Fruit fly (Drosophila melanogaster): ENCODE measurements around the gene mRpL45.

mRpL45 gene

DNA sequence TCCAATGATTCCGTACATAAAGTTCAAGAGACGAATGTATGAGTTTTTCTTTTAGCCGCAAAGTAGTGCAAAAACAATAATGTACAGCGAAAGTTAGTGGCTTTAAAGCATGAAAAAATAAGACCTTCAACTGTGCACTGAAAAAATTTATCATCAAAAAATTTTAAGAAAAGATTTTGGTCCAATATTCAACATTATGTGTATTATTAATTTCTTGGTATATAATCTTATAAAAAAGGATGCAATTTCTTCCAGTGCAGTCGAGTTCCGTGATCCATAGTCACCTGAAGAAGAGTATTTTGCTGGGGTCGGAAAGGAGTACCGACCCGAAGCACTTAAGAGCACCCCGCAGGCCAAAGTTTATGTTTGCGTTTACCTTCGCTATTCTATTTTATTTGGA is 50.3 kb downstream of the mRpL45 start (continued):
- TF ChIP-seq NfI (GFP tag; optimal IDR thresholded peaks at IDR 0.05): peak; percentile 7
- peak; percentile 65 for TF ChIP-seq CG10366 (GFP tag; IDR thresholded peaks at IDR 0.05)
- peak in 1 of 2 experiments; percentile 33 for TF ChIP-seq eve (GFP tag; optimal IDR thresholded peaks at IDR 0.05)
- peak; percentile 38; the same call in 1 of the 3 replicates for TF ChIP-seq CG11695 (GFP tag; IDR thresholded peaks at IDR 0.05)
- TF ChIP-seq Kr (GFP tag; optimal IDR thresholded peaks at IDR 0.05): no peak
- TF ChIP-seq Optix (GFP tag; IDR thresholded peaks at IDR 0.05): no peak
- peak; percentile 22 for TF ChIP-seq HHEX (GFP tag; optimal IDR thresholded peaks at IDR 0.05)
- TF ChIP-seq CG12155 (GFP tag; optimal IDR thresholded peaks at IDR 0.05): peak; percentile 22
- peak; percentile 37 for TF ChIP-seq CG6689 (GFP tag; IDR thresholded peaks at IDR 0.05)
- TF ChIP-seq CG4360 (GFP tag; IDR thresholded peaks at IDR 0.05): no peak
- peak; percentile 33; the same call in 2 of the 3 replicates for TF ChIP-seq dysf (GFP tag; IDR thresholded peaks at IDR 0.05)
- peak; percentile 69 for TF ChIP-seq row (GFP tag; IDR thresholded peaks at IDR 0.05)
- peak; percentile 38; the same call in 2 of the 3 replicates for TF ChIP-seq Aef1 (GFP tag; IDR thresholded peaks at IDR 0.05)
- TF ChIP-seq Fer1 (GFP tag; optimal IDR thresholded peaks at IDR 0.05): no peak
- peak; percentile 77 for TF ChIP-seq ci (GFP tag; IDR thresholded peaks at IDR 0.05)

DNA sequence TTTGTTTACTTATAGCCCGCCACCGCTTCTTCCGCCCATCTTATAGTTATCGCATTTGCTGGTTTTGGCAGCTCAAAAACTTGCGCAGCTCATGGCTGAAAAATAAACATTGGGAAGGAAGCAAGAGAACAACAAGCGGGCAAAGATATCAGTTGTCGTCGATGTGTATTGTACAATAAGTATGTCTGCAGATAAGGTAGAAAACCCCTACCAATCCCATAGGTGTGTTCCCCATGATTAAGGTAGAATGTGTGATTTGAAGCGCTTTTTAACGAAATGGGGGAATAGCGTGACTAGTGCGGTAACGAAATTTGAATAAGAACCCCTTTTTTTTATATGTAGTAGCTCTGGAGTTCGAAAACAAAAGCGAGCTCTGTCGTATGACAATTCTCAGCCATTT is 50.8 kb downstream of the mRpL45 start:
- peak; percentile 86 for TF ChIP-seq CG3995 (GFP tag; optimal IDR thresholded peaks at IDR 0.05)
- peak; percentile 43 for TF ChIP-seq sug (tag; optimal IDR thresholded peaks at IDR 0.05)
- peak; percentile 49 for TF ChIP-seq CG34376 (GFP tag; optimal IDR thresholded peaks at IDR 0.05)
- peak; percentile 18 for TF ChIP-seq exex (tag; optimal IDR thresholded peaks at IDR 0.05)
- TF ChIP-seq Abd-B (GFP tag; optimal IDR thresholded peaks at IDR 0.05): no peak
- no peak for TF ChIP-seq Ets97D (GFP tag; optimal IDR thresholded peaks at IDR 0.05)
- no peak for TF ChIP-seq gsb (GFP tag; IDR thresholded peaks at IDR 0.05)
- no peak for TF ChIP-seq ac (GFP tag; optimal IDR thresholded peaks at IDR 0.05)
- no peak for TF ChIP-seq CG7357 (GFP tag; IDR thresholded peaks at IDR 0.05)
- no peak for TF ChIP-seq CG8290 (GFP tag; optimal IDR thresholded peaks at IDR 0.05)
- peak in 1 of 2 experiments; percentile 15 for TF ChIP-seq CG8290 (tag; optimal IDR thresholded peaks at IDR 0.05)
- TF ChIP-seq CG12769 (tag; optimal IDR thresholded peaks at IDR 0.05): peak; percentile 36
- peak; percentile 44 for TF ChIP-seq Med (GFP tag)
- TF ChIP-seq mirr (GFP tag; optimal IDR thresholded peaks at IDR 0.05): peak; percentile 58
- TF ChIP-seq CoRest (tag; optimal IDR thresholded peaks at IDR 0.05): no peak
- TF ChIP-seq Pdp1 (GFP tag; optimal IDR thresholded peaks at IDR 0.05): peak in 1 of 2 experiments; percentile 27
- TF ChIP-seq CG10543 (GFP tag; optimal IDR thresholded peaks at IDR 0.05): peak; percentile 1
- TF ChIP-seq CG34224 (GFP tag; IDR thresholded peaks at IDR 0.05; ENCODE audit: partially characterized antibody): no peak
- no peak for TF ChIP-seq prd (optimal IDR thresholded peaks at IDR 0.05)
- no peak for TF ChIP-seq prd (GFP tag; IDR thresholded peaks at IDR 0.05)
- TF ChIP-seq sd (tag; optimal IDR thresholded peaks at IDR 0.05): peak; percentile 4
- TF ChIP-seq CG9215 (GFP tag; IDR thresholded peaks at IDR 0.05): no peak
